Fruit fly (Drosophila melanogaster): ENCODE measurements around the gene mRpS6.
A peak's percentile ranks its signal among the peaks of the same experiment; 100 is the strongest.

Gene mRpS6

dm6 chr3L:4409134-4409897 lies 45.0 kb downstream of the mRpS6 start:
- TF ChIP-seq psq (optimal IDR thresholded peaks at IDR 0.05) (no peak), Dll (optimal IDR thresholded peaks at IDR 0.05) (no peak), EcR (GFP tag; optimal IDR thresholded peaks at IDR 0.05) (no peak), pan (optimal IDR thresholded peaks at IDR 0.05) (no peak), CG8478 (optimal IDR thresholded peaks at IDR 0.05) (no peak), usp (GFP tag; optimal IDR thresholded peaks at IDR 0.05) (no peak)

dm6 chr3L:4409898-4410629 lies 45.7 kb downstream of the mRpS6 start:
- TF ChIP-seq pan (optimal IDR thresholded peaks at IDR 0.05) (no peak), EcR (GFP tag; optimal IDR thresholded peaks at IDR 0.05) (no peak), Dll (optimal IDR thresholded peaks at IDR 0.05) (no peak), psq (optimal IDR thresholded peaks at IDR 0.05) (no peak), usp (GFP tag; optimal IDR thresholded peaks at IDR 0.05) (no peak), CG8478 (optimal IDR thresholded peaks at IDR 0.05) (no peak)

dm6 chr3L:4411025-4411873 lies 46.9 kb downstream of the mRpS6 start:
- TF ChIP-seq EcR (GFP tag; optimal IDR thresholded peaks at IDR 0.05) (no peak), CG8478 (optimal IDR thresholded peaks at IDR 0.05) (no peak), psq (optimal IDR thresholded peaks at IDR 0.05) (no peak), Dll (optimal IDR thresholded peaks at IDR 0.05) (no peak), pan (optimal IDR thresholded peaks at IDR 0.05) (no peak), usp (GFP tag; optimal IDR thresholded peaks at IDR 0.05) (no peak)

dm6 chr3L:4411951-4412350 lies 47.6 kb downstream of the mRpS6 start:
- TF ChIP-seq usp (GFP tag; optimal IDR thresholded peaks at IDR 0.05) = no peak
- no peak for TF ChIP-seq Dll (optimal IDR thresholded peaks at IDR 0.05)
- no peak for TF ChIP-seq pan (optimal IDR thresholded peaks at IDR 0.05)
- no peak for TF ChIP-seq CG8478 (optimal IDR thresholded peaks at IDR 0.05)
- no peak for TF ChIP-seq psq (optimal IDR thresholded peaks at IDR 0.05)
- no peak for TF ChIP-seq EcR (GFP tag; optimal IDR thresholded peaks at IDR 0.05)

- no peak for TF ChIP-seq psq (optimal IDR thresholded peaks at IDR 0.05)
- TF ChIP-seq pan (optimal IDR thresholded peaks at IDR 0.05) = no peak
- TF ChIP-seq usp (GFP tag; optimal IDR thresholded peaks at IDR 0.05) = no peak
Measured at dm6 chr3L:4412974-4413373, 48.6 kb downstream of the mRpS6 start.

- peak; percentile 61 for TF ChIP-seq Dll (optimal IDR thresholded peaks at IDR 0.05)
- TF ChIP-seq EcR (GFP tag; optimal IDR thresholded peaks at IDR 0.05) = no peak
- TF ChIP-seq psq (optimal IDR thresholded peaks at IDR 0.05) = no peak
- no peak for TF ChIP-seq CG8478 (optimal IDR thresholded peaks at IDR 0.05)
- TF ChIP-seq pan (optimal IDR thresholded peaks at IDR 0.05) = no peak
Measured at dm6 chr3L:4413800-4414446, 49.6 kb downstream of the mRpS6 start.

- TF ChIP-seq Dll (optimal IDR thresholded peaks at IDR 0.05) (no peak), pan (optimal IDR thresholded peaks at IDR 0.05) (no peak), psq (optimal IDR thresholded peaks at IDR 0.05) (no peak), EcR (GFP tag; optimal IDR thresholded peaks at IDR 0.05) (no peak), CG8478 (optimal IDR thresholded peaks at IDR 0.05) (no peak), usp (GFP tag; optimal IDR thresholded peaks at IDR 0.05) (no peak)
Measured at dm6 chr3L:4414579-4414978, 50.2 kb downstream of the mRpS6 start.

Measured in whole organism.